Fruit fly (Drosophila melanogaster): Measurements from ENCODE around the gene CG32428.

CG32428 gene

DNA sequence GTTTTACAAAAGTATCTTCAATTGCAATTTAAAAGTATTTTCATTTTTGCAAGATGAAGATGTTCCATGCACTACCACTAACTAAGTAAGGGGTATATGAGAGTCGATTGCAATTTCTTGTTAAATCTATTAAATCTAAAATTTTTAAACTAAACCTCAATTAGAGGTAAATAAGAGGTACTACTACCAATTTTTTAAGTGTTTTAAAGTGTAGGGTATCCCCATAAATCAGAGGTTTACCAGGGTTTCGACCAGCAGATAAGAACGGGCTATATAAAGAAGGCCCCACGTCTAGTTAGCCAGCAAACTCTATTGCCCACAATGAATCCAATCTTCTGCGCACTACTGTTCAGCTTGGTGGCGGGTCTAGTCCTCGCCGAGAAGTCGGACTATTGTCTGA is 13.1 kb downstream of the CG32428 start, which contains the start of gene mag:
mag (plus strand) TSS at position 301 of the 400 bp plus-strand sequence.
- TF ChIP-seq Sin3A (optimal IDR thresholded peaks at IDR 0.05) (no peak), h (optimal IDR thresholded peaks at IDR 0.05) (no peak), Myc (optimal IDR thresholded peaks at IDR 0.05) (no peak), psq (optimal IDR thresholded peaks at IDR 0.05) (no peak), ttk (optimal IDR thresholded peaks at IDR 0.05) (no peak), insv (optimal IDR thresholded peaks at IDR 0.05) (no peak)

DNA sequence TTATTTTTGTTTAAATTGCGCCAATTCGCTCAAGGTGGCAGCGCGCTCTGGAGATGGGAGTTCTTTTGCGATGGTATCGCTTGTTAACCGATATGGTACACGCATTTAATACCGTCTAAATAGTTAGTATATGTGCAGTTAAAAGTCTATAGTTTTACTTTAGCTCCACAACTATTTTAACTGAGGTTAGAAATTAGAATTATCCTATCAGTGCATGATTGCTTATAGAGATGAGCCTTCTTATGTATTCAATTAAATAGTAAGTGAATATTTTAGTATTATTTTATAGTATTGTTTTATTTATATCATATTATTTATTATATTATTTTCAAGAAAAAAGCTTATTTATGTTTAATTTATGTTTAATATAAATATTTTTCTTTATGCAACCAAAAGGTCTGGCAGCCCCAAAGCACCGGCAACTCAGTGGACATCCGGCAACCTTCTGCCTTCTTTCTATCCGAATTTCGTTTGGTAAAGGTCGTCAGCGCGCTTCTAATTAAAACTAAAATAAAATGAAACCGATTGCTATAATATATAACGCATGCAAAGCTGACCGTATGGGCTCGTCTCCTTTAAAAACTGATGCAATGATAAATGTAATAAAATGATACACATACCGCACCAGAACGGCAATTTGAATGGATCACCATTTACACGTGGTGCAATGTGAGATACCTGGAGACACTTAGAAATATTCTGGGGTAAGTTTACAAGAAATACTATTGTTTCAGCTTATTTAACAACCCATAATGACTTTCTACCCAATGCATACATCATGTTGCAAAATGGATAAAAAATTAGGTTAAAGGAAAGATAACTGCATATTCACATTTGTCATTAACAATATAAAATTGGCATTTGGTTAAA is 20.5 kb downstream of the CG32428 start, which contains the start of gene CG5199:
CG5199 (minus strand) TSS at position 52 of the 870 bp plus-strand sequence.
- TF ChIP-seq insv (optimal IDR thresholded peaks at IDR 0.05), result no peak
- TF ChIP-seq Myc (optimal IDR thresholded peaks at IDR 0.05), result no peak
- no peak for TF ChIP-seq psq (optimal IDR thresholded peaks at IDR 0.05)
- TF ChIP-seq ttk (optimal IDR thresholded peaks at IDR 0.05), result no peak
- no peak for TF ChIP-seq Sin3A (optimal IDR thresholded peaks at IDR 0.05)
- TF ChIP-seq h (optimal IDR thresholded peaks at IDR 0.05), result no peak

DNA sequence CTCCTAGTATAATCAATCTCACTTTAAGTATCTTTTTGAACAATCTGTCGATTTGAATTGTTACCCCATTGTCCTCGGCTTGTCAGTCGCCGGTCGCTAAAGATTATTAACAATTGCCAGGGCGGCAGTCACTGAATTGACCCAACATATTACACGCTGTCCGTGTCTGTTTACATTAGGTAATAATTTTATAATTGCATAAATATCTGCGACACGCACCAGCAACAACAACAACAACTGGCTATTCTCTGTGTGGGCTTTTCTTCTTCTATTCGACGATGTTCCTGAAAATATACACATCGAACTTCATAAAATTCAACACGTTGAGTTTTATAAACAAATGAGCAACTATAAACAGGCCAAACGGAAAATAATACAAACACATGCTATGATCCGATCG is 24.8 kb downstream of the CG32428 start:
- TF ChIP-seq Myc (optimal IDR thresholded peaks at IDR 0.05) (no peak), ttk (optimal IDR thresholded peaks at IDR 0.05) (no peak), psq (optimal IDR thresholded peaks at IDR 0.05) (no peak), h (optimal IDR thresholded peaks at IDR 0.05) (no peak), insv (optimal IDR thresholded peaks at IDR 0.05) (no peak), Sin3A (optimal IDR thresholded peaks at IDR 0.05) (no peak)

DNA sequence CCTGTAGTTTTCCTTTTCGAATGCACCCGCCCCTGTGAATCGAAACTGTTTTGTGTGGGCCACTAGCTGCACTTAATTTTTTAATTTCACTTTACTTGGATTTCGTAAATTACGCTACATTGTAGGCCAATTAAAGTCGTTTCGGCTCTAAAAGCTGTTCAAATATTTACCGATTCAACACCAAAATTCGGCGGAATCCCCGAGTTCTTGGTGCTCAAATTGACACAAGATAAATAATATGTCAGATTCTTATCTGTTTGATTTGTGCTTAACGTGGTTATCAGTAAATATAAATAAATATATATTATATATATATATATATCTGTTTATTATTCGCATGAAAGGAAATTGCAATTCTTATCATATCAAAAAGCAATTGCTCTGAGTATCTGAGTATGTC is 25.6 kb downstream of the CG32428 start:
- TF ChIP-seq Myc (optimal IDR thresholded peaks at IDR 0.05) (no peak), Sin3A (optimal IDR thresholded peaks at IDR 0.05) (no peak), h (optimal IDR thresholded peaks at IDR 0.05) (no peak), psq (optimal IDR thresholded peaks at IDR 0.05) (no peak)

DNA sequence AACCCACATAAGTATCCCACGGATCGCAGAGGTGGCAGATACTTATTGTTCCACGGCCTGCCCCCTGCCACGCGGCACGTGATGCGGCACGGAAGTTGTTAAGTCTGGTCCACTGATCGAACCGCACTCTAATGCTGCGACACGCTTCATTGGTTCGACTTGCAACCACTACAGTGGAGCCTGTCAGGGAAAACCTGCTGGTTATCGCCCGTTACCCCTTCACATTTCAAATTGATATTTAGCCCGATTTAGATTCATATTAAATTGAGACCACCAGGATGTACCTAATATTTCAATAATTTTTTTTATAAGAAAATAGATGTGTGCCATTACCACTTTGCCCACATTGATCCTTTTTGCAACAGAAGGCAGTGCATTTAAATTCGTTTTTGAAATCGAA is 26.2 kb downstream of the CG32428 start:
- TF ChIP-seq ttk (optimal IDR thresholded peaks at IDR 0.05) (no peak), Myc (optimal IDR thresholded peaks at IDR 0.05) (no peak), insv (optimal IDR thresholded peaks at IDR 0.05) (no peak), h (optimal IDR thresholded peaks at IDR 0.05) (no peak), psq (optimal IDR thresholded peaks at IDR 0.05) (no peak), Sin3A (optimal IDR thresholded peaks at IDR 0.05) (no peak)

DNA sequence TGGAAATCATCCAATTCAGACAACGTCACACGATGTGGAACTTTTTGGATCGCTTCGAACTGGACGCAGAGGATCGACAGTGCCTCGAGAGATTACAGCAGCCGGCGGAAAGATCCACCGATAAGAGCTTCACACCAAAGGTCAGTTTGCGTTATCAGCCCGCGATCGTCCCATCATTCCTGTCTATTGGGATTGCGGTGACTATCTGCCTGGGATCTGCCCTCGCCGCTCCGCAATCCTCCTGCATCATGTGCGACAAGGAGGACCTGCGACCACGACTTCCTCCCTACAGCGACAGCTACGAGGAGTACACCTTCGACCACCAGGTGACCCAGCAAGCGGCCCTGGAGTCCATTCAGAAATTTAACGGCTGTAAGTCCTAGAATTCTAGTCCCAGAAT is 27.5 kb downstream of the CG32428 start:
- no peak for TF ChIP-seq Myc (optimal IDR thresholded peaks at IDR 0.05)
- TF ChIP-seq psq (optimal IDR thresholded peaks at IDR 0.05), result no peak
- no peak for TF ChIP-seq ttk (optimal IDR thresholded peaks at IDR 0.05)
- no peak for TF ChIP-seq Sin3A (optimal IDR thresholded peaks at IDR 0.05)
- no peak for TF ChIP-seq insv (optimal IDR thresholded peaks at IDR 0.05)

DNA sequence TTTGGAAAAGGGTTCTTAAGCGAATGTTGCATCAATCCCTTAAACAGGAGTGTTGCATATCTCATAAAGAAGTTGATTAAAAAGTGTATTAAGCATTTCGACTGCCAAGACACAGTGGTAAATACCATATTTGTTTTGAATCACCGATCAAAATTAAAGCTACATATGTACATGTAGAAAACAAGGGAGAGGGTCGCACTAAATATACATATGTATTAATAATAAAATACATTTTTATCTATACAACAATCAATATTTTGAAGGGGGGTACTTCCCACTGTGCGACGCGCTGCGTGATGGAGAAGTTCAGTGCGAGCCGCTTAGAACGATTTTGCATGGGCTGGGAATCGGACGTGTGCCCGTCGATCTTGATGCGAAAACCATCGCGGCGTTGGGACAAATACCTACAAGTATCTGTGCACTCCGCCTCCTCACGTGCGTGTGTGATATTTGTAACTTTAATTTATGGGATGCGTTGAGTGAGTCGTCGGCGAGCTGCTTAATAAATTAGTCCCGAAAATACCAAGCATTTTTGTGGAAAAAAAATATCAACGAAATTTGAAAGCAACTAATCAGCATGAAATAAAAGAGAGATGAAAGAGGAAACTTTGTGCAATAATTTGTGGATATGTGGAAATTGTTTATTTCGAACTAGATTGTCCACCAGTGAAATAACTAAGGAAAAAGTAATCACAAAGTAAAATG is 28.6 kb downstream of the CG32428 start:
- no peak for TF ChIP-seq ttk (optimal IDR thresholded peaks at IDR 0.05)
- no peak for TF ChIP-seq insv (optimal IDR thresholded peaks at IDR 0.05)
- TF ChIP-seq Sin3A (optimal IDR thresholded peaks at IDR 0.05), result no peak
- no peak for TF ChIP-seq Myc (optimal IDR thresholded peaks at IDR 0.05)
- no peak for TF ChIP-seq psq (optimal IDR thresholded peaks at IDR 0.05)
- TF ChIP-seq h (optimal IDR thresholded peaks at IDR 0.05), result no peak

DNA sequence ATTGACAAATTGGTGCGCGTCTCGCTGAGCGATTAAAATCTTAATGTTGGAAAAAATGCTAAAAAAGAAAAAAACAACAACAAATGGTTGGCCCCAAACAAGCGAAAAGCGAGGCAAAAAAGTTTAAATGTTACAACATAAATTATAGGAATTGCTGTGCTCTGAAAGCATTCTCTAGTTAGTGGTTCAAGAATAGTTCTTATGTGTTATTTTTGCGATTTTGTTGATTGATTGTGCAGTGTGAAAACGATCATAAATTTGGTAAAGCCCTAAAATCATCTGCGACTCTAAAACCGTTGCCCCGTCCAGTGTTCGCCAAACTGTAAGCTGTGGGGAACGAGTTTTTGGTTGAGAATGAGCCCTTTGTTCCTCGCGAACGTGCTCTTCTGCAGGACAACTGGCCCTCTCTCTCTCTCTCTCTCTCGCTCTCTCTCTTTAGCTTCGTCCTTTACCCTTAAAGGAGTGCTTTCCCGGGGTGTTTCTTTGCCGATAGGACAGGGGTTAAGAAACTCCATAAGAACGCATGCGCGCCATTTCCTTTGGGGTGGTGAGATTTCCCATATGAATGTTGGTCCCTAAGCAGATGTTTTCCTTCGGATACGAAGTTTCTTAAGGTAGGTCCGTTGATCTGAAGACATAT is 30.7 kb downstream of the CG32428 start:
- TF ChIP-seq Sin3A (optimal IDR thresholded peaks at IDR 0.05) (no peak), ttk (optimal IDR thresholded peaks at IDR 0.05) (no peak), Myc (optimal IDR thresholded peaks at IDR 0.05) (no peak), psq (optimal IDR thresholded peaks at IDR 0.05) (no peak), insv (optimal IDR thresholded peaks at IDR 0.05) (no peak), h (optimal IDR thresholded peaks at IDR 0.05) (no peak)

DNA sequence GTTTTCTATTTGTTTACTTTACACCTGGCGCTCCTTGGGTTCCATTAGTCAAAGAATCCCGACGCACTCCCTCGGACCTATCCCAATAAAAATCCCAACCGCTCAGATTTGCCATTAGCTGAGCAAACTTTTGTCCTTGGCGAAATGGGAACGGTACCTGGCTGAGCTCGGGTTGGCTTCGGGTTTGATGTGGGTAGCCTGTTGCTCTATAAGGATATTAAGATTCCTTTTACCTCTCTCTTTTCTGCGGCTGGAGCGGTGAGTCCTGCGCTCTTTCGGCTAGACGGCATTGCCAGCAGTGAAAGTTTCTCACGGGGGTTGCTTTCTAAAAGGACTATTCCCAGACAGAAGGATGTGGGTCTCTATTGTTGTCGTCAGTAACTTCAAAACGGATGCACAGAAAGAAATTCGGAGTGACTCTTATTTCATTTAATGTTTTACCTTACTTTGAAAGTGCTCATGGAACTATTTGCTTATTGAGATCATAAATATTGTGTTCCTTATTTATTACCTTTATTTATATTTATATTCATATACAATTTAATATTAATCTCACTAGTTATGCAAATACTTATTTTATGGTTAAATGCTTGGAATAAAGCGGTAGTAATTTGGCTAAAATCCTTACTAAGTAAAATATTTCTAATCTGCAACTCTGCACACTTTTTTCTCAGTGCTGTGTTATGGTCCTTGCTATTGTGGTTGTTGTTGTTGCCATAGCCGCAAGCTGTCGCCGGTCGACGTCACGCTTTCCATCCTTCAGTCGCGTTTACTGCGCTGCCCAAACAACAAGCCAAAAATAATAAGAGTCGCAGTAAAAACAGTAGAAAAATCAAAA is 31.7 kb downstream of the CG32428 start, which contains the start of gene CG5910:
CG5910 (plus strand) TSS at position 788 of the 838 bp plus-strand sequence.
- TF ChIP-seq psq (optimal IDR thresholded peaks at IDR 0.05) (no peak), ttk (optimal IDR thresholded peaks at IDR 0.05) (no peak), Sin3A (optimal IDR thresholded peaks at IDR 0.05) (no peak), h (optimal IDR thresholded peaks at IDR 0.05) (no peak), insv (optimal IDR thresholded peaks at IDR 0.05) (no peak), Myc (optimal IDR thresholded peaks at IDR 0.05) (no peak)

DNA sequence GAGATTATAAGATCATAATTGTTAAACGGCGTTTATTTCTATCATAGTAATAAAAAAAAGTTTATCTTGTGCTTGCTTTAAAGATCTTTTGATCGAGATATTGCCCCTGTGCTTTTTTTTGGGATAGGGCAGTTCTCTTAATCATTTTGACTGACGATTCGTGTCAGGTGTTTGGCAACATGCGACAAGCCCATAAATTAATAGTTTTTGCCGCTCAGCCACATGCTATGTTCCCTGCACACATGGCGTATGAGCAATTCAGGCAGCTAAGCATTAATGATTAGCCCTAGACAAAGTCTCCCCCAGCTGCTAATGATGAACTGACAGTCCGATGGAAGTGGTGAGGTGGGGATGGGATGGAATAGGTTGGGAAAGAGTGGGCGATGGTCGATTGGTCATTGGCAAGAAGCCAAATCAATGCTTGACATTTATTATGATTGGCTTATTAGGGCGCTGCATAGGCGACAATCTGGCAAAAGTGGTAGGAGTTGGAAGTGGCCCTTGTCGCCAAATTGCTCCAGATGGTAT is 32.6 kb downstream of the CG32428 start:
- TF ChIP-seq Myc (optimal IDR thresholded peaks at IDR 0.05) (no peak), psq (optimal IDR thresholded peaks at IDR 0.05) (no peak), Sin3A (optimal IDR thresholded peaks at IDR 0.05) (no peak), h (optimal IDR thresholded peaks at IDR 0.05) (no peak), ttk (optimal IDR thresholded peaks at IDR 0.05) (no peak), insv (optimal IDR thresholded peaks at IDR 0.05) (no peak)

DNA sequence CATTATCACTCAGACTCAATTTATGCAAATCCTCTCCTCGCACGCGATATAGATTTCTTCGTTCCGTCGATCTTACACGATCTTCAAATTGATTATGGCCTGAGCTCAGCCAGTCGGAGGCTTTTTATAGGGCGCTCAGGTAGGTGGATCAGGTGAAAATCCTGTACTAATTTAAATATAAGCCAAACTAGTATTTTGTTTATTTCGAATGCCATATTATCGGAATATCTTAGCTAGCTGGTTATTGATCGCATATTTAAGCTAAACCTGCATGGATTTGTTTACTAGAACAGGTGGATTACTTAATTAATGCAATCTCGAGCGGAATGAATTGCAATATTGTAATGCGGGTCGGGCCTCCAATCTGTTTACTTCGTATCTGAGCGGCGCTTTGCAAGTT is 33.8 kb downstream of the CG32428 start, which contains the start of gene Hpd:
Hpd (minus strand) TSS at position 101 of the 400 bp plus-strand sequence.
- TF ChIP-seq h (optimal IDR thresholded peaks at IDR 0.05) (no peak), psq (optimal IDR thresholded peaks at IDR 0.05) (no peak), insv (optimal IDR thresholded peaks at IDR 0.05) (no peak), ttk (optimal IDR thresholded peaks at IDR 0.05) (no peak), Myc (optimal IDR thresholded peaks at IDR 0.05) (no peak), Sin3A (optimal IDR thresholded peaks at IDR 0.05) (no peak)

Data from Kc167 (cell line).